Worm (Caenorhabditis elegans) whole organism, young adult: Measurements from ENCODE around the gene C08H9.18.

ENCODE experiments used
- B0019.2 ChIP-seq: fragments of 200-800 bp; sonication (Bioruptor generic); conservative IDR thresholded peaks from 2 replicates; pipeline ENCODE4 v1.3.6; 2022; ENCODE audit warnings: missing genetic modification reagents, missing genetic modification characterization, missing compliant biosample characterization
- B0336.3 ChIP-seq: fragments of 200-800 bp; sonication (Bioruptor generic); IDR thresholded peaks from 2 replicates; pipeline ENCODE4 v1.3.6; 2022; ENCODE audit warnings: missing genetic modification characterization, missing compliant biosample characterization
- F10E7.11 ChIP-seq: sonication (generic microtip); optimal IDR thresholded peaks from 2 replicates; lab custom pipeline; 2017; ENCODE audit warnings: mild to moderate bottlenecking, missing genetic modification characterization, moderate library complexity, missing compliant biosample characterization
- F22D6.2 ChIP-seq: sonication (generic microtip); optimal IDR thresholded peaks from 2 replicates; lab custom pipeline; 2016; ENCODE audit warnings: mild to moderate bottlenecking, missing genetic modification characterization, missing compliant biosample characterization
- F37B4.10 ChIP-seq: fragments of 200-800 bp; sonication (Bioruptor generic); IDR thresholded peaks from 2 replicates; pipeline ENCODE4 v1.3.6; 2022; ENCODE audit warnings: missing genetic modification characterization, missing compliant biosample characterization
- F49E8.2 ChIP-seq: sonication (generic microtip); optimal IDR thresholded peaks from 3 replicates; lab custom pipeline; 2017; ENCODE audit warnings: missing genetic modification characterization, mild to moderate bottlenecking, missing compliant biosample characterization, antibody characterized with exemption, moderate library complexity; ENCODE audit not compliant: insufficient read depth
- F57A8.1 ChIP-seq: fragments of 200-800 bp; sonication (Bioruptor generic); optimal IDR thresholded peaks from 2 replicates; lab custom pipeline; 2018; ENCODE audit warnings: mild to moderate bottlenecking, missing genetic modification characterization, moderate library complexity, missing compliant biosample characterization
- F57C9.4 ChIP-seq: sonication (generic microtip); optimal IDR thresholded peaks from 2 replicates; lab custom pipeline; 2017; ENCODE audit warnings: mild to moderate bottlenecking, missing genetic modification characterization, missing compliant biosample characterization
- akir-1 ChIP-seq: fragments of 200-800 bp; sonication (Bioruptor generic); optimal IDR thresholded peaks from 2 replicates; lab custom pipeline; 2018; ENCODE audit warnings: mild to moderate bottlenecking, missing genetic modification characterization, moderate library complexity, missing compliant biosample characterization
- attf-6 ChIP-seq: fragments of 200-800 bp; sonication (Bioruptor generic); IDR thresholded peaks from 2 replicates; pipeline ENCODE4 v1.3.6; 2022; ENCODE audit warnings: missing genetic modification reagents, missing genetic modification characterization, missing compliant biosample characterization
- bed-2 ChIP-seq: fragments of 200-800 bp; sonication (Bioruptor generic); IDR thresholded peaks from 2 replicates; pipeline ENCODE4 v1.3.6; 2022; ENCODE audit warnings: missing genetic modification reagents, missing genetic modification characterization, missing compliant biosample characterization
- chd-7 ChIP-seq: sonication (generic microtip); optimal IDR thresholded peaks from 2 replicates; lab custom pipeline; 2016; ENCODE audit warnings: mild to moderate bottlenecking, missing genetic modification characterization, moderate library complexity, missing compliant biosample characterization
- dpff-1 ChIP-seq: sonication (generic microtip); optimal IDR thresholded peaks from 2 replicates; lab custom pipeline; 2017; ENCODE audit warnings: mild to moderate bottlenecking, missing genetic modification characterization, missing compliant biosample characterization
- dpl-1 ChIP-seq: fragments of 150-350 bp; optimal IDR thresholded peaks from 2 replicates; lab custom pipeline; 2014; ENCODE audit warnings: missing biosample characterization, missing genetic modification reagents, missing genetic modification characterization
- fkh-3 ChIP-seq: sonication (generic microtip); optimal IDR thresholded peaks from 2 replicates; lab custom pipeline; 2016; ENCODE audit warnings: mild to moderate bottlenecking, missing genetic modification characterization, missing compliant biosample characterization
- hlh-12 ChIP-seq: sonication (generic microtip); optimal IDR thresholded peaks from 2 replicates; lab custom pipeline; 2016; ENCODE audit warnings: missing genetic modification characterization, missing compliant biosample characterization
- lin-35 ChIP-seq, 3 experiments: fragments of 150-350 bp in 2 of 3; sonication (generic microtip) in 1 of 3; optimal IDR thresholded peaks; 2 replicates each; lab custom pipeline; 2014 to 2018; ENCODE audit warnings: missing biosample characterization in 3 of 3, missing genetic modification characterization in 3 of 3, missing genetic modification reagents in 3 of 3
- lir-1 ChIP-seq: fragments of 200-800 bp; sonication (Bioruptor generic); conservative IDR thresholded peaks from 2 replicates; pipeline ENCODE4 v1.3.6; 2022; ENCODE audit warnings: missing genetic modification reagents, missing genetic modification characterization, missing compliant biosample characterization
- madf-10 ChIP-seq: sonication (generic microtip); optimal IDR thresholded peaks from 2 replicates; lab custom pipeline; 2016; ENCODE audit warnings: mild to moderate bottlenecking, missing genetic modification characterization, missing compliant biosample characterization
- mcd-1 ChIP-seq: fragments of 200-800 bp; sonication (Bioruptor generic); IDR thresholded peaks from 2 replicates; pipeline ENCODE4 v1.3.6; 2022; ENCODE audit warnings: missing genetic modification reagents, missing genetic modification characterization, missing compliant biosample characterization
- mxl-1 ChIP-seq: sonication (generic microtip); optimal IDR thresholded peaks from 2 replicates; lab custom pipeline; 2016; ENCODE audit warnings: missing genetic modification characterization, missing compliant biosample characterization
- nfya-2 ChIP-seq: fragments of 200-800 bp; sonication (Bioruptor generic); IDR thresholded peaks from 2 replicates; pipeline ENCODE4 v1.3.6; 2022; ENCODE audit warnings: missing genetic modification reagents, missing genetic modification characterization, missing compliant biosample characterization
- pha-4 ChIP-seq: fragments of 150-350 bp; sonication (generic microtip); optimal IDR thresholded peaks from 2 replicates; lab custom pipeline; 2014; ENCODE audit warnings: missing biosample characterization, missing genetic modification reagents, missing genetic modification characterization
- rec-8 ChIP-seq, 2 experiments: sonication (generic microtip); optimal IDR thresholded peaks; 2 replicates each; lab custom pipeline; 2016; ENCODE audit warnings: mild to moderate bottlenecking in 2 of 2, missing genetic modification characterization in 2 of 2, missing genetic modification reagents in 2 of 2, missing genotype in 2 of 2, missing biosample characterization in 1 of 2, missing compliant biosample characterization in 1 of 2, moderate library complexity in 1 of 2
- sdz-38 ChIP-seq: sonication (generic microtip); optimal IDR thresholded peaks from 2 replicates; lab custom pipeline; 2016; ENCODE audit warnings: missing genotype, missing genetic modification characterization, missing compliant biosample characterization
- snpc-3.4 ChIP-seq: sonication (generic microtip); optimal IDR thresholded peaks from 2 replicates; lab custom pipeline; 2017; ENCODE audit warnings: missing genetic modification characterization, mild to moderate bottlenecking, missing compliant biosample characterization, antibody characterized with exemption, moderate library complexity, missing genotype, missing genetic modification reagents
- sptf-2 ChIP-seq: fragments of 200-800 bp; sonication (Bioruptor generic); optimal IDR thresholded peaks from 2 replicates; lab custom pipeline; 2018; ENCODE audit warnings: mild to moderate bottlenecking, missing genetic modification characterization, missing compliant biosample characterization
- tbp1 ChIP-seq: fragments of 200-800 bp; sonication (Bioruptor generic); optimal IDR thresholded peaks from 2 replicates; lab custom pipeline; 2018; ENCODE audit warnings: mild to moderate bottlenecking, missing genetic modification characterization, missing compliant biosample characterization
- tbx-9 ChIP-seq: sonication (generic microtip); optimal IDR thresholded peaks from 2 replicates; lab custom pipeline; 2016; ENCODE audit warnings: borderline replicate concordance, missing genetic modification characterization, inconsistent platforms, missing compliant biosample characterization
- unc-130 ChIP-seq: sonication (generic microtip); optimal IDR thresholded peaks from 2 replicates; lab custom pipeline; 2016; ENCODE audit warnings: missing genetic modification reagents, missing genetic modification characterization, missing compliant biosample characterization
- unc-62 ChIP-seq: fragments of 150-350 bp; optimal IDR thresholded peaks from 2 replicates; lab custom pipeline; 2014; ENCODE audit warnings: missing biosample characterization, missing genetic modification reagents, missing genetic modification characterization
- zim-3 ChIP-seq: sonication (generic microtip); optimal IDR thresholded peaks from 2 replicates; lab custom pipeline; 2017; ENCODE audit warnings: mild to moderate bottlenecking, missing genetic modification characterization, moderate library complexity, missing compliant biosample characterization
- ztf-18 ChIP-seq: sonication (generic microtip); optimal IDR thresholded peaks from 2 replicates; lab custom pipeline; 2016; ENCODE audit warnings: missing genotype, mild to moderate bottlenecking, missing genetic modification characterization, missing compliant biosample characterization
- ztf-3 ChIP-seq: fragments of 200-800 bp; sonication (Bioruptor generic); optimal IDR thresholded peaks from 2 replicates; lab custom pipeline; 2018; ENCODE audit warnings: mild to moderate bottlenecking, missing genetic modification characterization, missing compliant biosample characterization

The C08H9.18 gene

DNA sequence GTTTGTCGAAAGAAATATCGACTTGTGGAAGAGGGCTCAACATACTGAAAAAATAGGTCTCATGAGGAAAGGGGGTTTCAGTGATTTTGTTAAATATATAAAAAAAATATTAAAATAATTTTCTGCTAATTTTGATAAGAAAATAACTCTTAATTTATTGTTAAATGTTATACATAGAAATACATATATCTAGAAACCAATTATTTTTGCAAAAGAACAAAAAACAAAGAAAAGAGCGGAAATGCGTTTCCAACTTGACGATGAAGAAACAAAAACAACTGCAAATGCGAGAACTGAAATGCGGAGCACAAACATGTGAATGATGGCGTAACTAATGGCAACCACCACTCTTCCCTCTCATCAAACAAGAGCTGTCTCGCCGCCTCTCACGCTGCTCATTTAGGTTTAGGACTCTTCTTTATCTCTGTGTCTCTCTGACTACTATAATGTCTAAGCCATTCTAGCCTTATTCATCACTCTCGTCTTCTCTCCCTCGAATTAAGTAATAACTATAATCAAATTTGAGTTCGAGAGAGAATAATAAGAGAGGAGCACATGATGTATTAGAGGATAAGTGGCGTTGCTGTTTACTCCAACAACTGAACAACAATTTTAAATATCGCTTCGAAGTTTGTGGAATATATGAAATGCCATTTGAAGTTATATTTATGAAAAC lies 23.6 kb downstream of the C08H9.18 start, which contains the start of gene arrd-4:
Gene arrd-4 (minus strand): TSS at position 51 of the 676 bp plus-strand sequence.
- TF ChIP-seq tbp1 (no peak), F57C9.4 (tag; lab: Kevin White, UChicago) (no peak), snpc-3.4 (tag; lab: Kevin White, UChicago) (no peak), sptf-2 (GFP tag; lab: Kevin White, UChicago) (no peak), mcd-1 (GFP tag; lab: Robert Waterston, UW) (no peak), nfya-2 (no peak), chd-7 (tag; lab: Kevin White, UChicago) (no peak), F37B4.10 (no peak), unc-62 (GFP tag; lab: Kevin White, UChicago) (no peak), fkh-3 (tag; lab: Kevin White, UChicago) (no peak), ztf-18 (no peak), ztf-3 (GFP tag; lab: Kevin White, UChicago) (no peak), sdz-38 (tag; lab: Kevin White, UChicago) (no peak), lin-35 (GFP tag; optimal IDR thresholded peaks at IDR 0.05; lab: Kevin White, UChicago) (no peak)
- TF ChIP-seq, all 124 proteins: peak for 0

DNA sequence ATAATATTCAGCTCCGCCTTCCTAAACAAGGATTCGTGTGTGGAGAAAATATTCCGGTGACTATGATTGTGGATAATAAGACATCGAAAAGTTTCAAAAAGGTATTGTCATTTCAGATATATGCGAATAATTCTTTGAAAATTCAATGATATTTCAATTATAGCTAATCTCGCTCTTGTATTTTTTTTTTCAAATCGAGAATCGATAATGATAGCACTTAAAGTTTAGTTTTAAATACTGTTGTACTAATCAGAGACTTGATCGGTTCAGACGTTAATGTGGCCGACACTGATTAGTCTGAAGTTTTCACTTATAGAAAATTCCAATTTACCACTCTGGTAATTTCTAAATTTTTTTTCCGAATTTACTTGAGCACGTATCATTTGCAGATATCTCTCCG lies 26.1 kb downstream of the C08H9.18 start:
- no peak for TF ChIP-seq F22D6.2 (tag; lab: Kevin White, UChicago)

DNA sequence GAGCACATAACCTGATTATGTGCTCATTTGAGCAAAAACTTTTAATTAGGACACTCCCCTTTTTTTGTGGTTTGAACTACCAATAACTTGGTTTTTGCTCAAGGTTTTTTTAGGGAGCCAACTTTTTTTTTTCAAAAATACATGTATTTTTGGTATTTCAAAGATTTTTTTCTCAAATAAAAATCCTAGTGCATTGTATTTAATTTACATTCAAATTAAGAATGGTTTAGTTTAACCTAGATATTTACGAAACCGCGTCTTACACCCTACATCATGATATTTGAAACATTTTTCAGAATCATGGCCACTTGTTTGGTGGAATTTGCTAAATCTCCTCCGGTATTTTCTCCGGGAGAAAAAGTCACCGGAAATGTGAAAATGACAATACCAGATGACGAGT lies 27.1 kb downstream of the C08H9.18 start, which contains the start of gene arrd-5:
Gene arrd-5 (plus strand): TSS at position 301 of the 400 bp plus-strand sequence.
- TF ChIP-seq F57A8.1 (GFP tag; lab: Kevin White, UChicago) (no peak), tbx-9 (tag; lab: Kevin White, UChicago) (no peak), F49E8.2 (tag; lab: Kevin White, UChicago) (no peak), bed-2 (GFP tag; lab: Robert Waterston, UW) (no peak), hlh-12 (tag; lab: Kevin White, UChicago) (no peak), B0019.2 (GFP tag; lab: Robert Waterston, UW) (no peak), rec-8 (tag; optimal IDR thresholded peaks at IDR 0.05; lab: Kevin White, UChicago) (no peak), attf-6 (no peak), F10E7.11 (tag; lab: Kevin White, UChicago) (no peak), mxl-1 (tag; lab: Kevin White, UChicago) (no peak), madf-10 (tag; lab: Kevin White, UChicago) (no peak), lir-1 (no peak), unc-130 (no peak), dpl-1 (GFP tag; lab: Kevin White, UChicago) (no peak), zim-3 (tag; lab: Kevin White, UChicago) (no peak), B0336.3 (GFP tag; lab: Robert Waterston, UW) (no peak), dpff-1 (tag; lab: Kevin White, UChicago) (no peak)

DNA sequence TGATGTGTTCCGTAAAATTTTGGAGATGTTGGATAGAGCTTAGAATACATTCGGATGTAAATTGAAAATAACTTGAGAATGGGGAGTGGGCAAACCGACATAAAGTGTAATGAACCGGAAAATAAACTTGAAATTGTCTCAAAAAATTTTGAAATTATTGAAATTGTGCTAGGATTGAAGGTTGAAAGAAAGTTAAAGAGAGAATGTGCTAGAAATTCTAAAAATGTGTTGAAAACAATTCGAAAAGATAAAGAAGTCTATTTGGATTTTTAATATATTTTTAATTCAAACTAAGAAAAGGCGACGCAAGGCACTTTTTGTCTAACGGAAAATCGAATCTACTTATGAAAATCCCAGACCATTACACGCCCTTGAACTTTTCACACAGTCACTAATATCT lies 28.2 kb downstream of the C08H9.18 start, which contains the start of gene ZK938.3:
Gene ZK938.3 (minus strand): TSS at position 101 of the 400 bp plus-strand sequence.
- TF ChIP-seq pha-4 (tag; lab: Kevin White, UChicago) (no peak), akir-1 (no peak)
- TF ChIP-seq, all 124 proteins: peak for 0
